Worm (Caenorhabditis elegans) whole organism, midembryonic: ENCODE measurements around the gene nish-1.
A peak's percentile ranks its signal among the peaks of the same experiment; 100 is the strongest.

Source experiments
- T22C8.4 ChIP-seq: fragments of 200-800 bp; sonication (Bioruptor generic); IDR thresholded peaks from 2 replicates; pipeline ENCODE4 v1.3.6; 2022; ENCODE audit warnings: missing genetic modification characterization, missing compliant biosample characterization
- cog-1 ChIP-seq: sonication (generic microtip); optimal IDR thresholded peaks from 2 replicates; lab custom pipeline; 2016; ENCODE audit warnings: missing genetic modification characterization, missing compliant biosample characterization
- flt-1 ChIP-seq: fragments of 200-800 bp; sonication (Bioruptor generic); IDR thresholded peaks from 2 replicates; pipeline ENCODE4 v1.3.6; 2022; ENCODE audit warnings: missing genetic modification characterization, missing compliant biosample characterization
- klf-2 ChIP-seq: fragments of 200-800 bp; sonication (Bioruptor generic); conservative IDR thresholded peaks from 2 replicates; pipeline ENCODE4 v1.3.6; 2022; ENCODE audit warnings: missing genetic modification reagents, missing genetic modification characterization, missing compliant biosample characterization
- med-1 ChIP-seq: sonication (generic microtip); optimal IDR thresholded peaks from 2 replicates; lab custom pipeline; 2017; ENCODE audit warnings: missing genetic modification characterization, mild to moderate bottlenecking, missing compliant biosample characterization, antibody characterized with exemption, missing genetic modification reagents; ENCODE audit not compliant: insufficient read depth
- ref-1 ChIP-seq: fragments of 200-800 bp; sonication (Bioruptor generic); conservative IDR thresholded peaks from 2 replicates; pipeline ENCODE4 v1.3.6; 2022; ENCODE audit warnings: missing genetic modification reagents, missing genetic modification characterization, missing compliant biosample characterization
- tab-1 ChIP-seq: fragments of 200-800 bp; sonication (Bioruptor generic); IDR thresholded peaks from 2 replicates; pipeline ENCODE4 v1.3.6; 2022; ENCODE audit warnings: missing genetic modification characterization, missing compliant biosample characterization
- ztf-23 ChIP-seq: fragments of 200-800 bp; sonication (Bioruptor generic); IDR thresholded peaks from 2 replicates; pipeline ENCODE4 v1.3.6; 2022; ENCODE audit warnings: missing genetic modification reagents, missing genetic modification characterization, missing compliant biosample characterization
- ztf-29 ChIP-seq: fragments of 200-800 bp; sonication (Bioruptor generic); IDR thresholded peaks from 2 replicates; pipeline ENCODE4 v1.3.6; 2022; ENCODE audit warnings: missing genetic modification reagents, missing genetic modification characterization, missing compliant biosample characterization

nish-1 gene

DNA sequence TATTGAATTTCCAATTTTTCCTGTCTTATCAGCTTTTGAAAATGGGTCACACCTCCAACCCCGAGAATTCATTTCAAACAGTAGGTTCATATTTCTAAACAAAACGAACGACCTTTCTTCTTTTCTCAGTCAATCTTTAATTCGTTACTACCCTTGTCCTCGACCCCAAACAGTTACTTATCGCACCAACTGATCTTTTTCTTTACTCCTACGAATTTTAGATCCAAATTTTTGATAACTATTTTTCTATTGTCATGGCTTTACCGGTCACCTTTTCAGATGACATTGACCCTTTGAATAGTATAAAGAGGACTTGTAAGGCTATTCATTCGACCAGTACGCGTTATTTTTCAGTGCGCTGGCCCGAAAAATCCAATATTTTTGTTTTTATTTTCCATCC lies 52.0 kb downstream of the nish-1 start:
- TF ChIP-seq med-1 (GFP tag; lab: Kevin White, UChicago) (no peak), ztf-29 (GFP tag; lab: Robert Waterston, UW) (no peak), cog-1 (tag; lab: Kevin White, UChicago) (no peak), ztf-23 (no peak), tab-1 (GFP tag; lab: Robert Waterston, UW) (no peak), flt-1 (GFP tag; lab: Robert Waterston, UW) (no peak), T22C8.4 (no peak), ref-1 (GFP tag; lab: Robert Waterston, UW) (no peak), klf-2 (GFP tag; lab: Robert Waterston, UW) (no peak)

DNA sequence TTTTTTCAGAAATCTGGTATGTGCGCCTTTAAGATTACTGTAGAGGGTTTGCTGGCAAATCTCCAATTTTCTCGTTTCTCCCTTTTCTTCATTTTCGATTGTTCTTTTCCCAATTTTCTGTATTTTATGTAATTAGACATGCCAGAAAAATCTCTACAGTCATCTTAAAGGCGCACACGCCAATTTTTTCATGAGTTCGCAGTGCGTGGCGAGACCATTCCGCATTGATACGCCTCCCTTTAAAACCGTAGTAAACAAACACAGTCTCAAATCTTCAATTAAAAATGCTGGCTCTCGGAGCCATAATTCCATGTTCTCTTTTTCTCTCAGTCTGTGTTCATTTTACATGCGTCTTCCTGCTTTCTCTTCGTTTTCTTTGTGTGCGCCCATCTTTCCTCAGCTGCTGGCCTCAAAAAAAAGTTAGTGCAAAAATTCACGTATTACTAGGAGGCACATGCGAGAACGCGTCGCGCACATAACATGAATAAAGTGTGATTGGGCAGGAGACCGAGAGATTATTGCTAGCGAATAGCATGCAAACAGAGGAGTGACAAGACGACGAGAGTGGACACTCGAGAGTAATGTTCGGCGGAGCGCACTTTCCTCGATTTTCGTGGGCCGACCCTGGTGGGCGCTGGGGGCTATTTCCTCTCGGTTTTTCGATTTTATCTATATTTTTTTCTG lies 54.9 kb downstream of the nish-1 start:
- TF ChIP-seq ztf-29 (GFP tag; lab: Robert Waterston, UW): no peak
- no peak for TF ChIP-seq ref-1 (GFP tag; lab: Robert Waterston, UW)
- peak; percentile 39 for TF ChIP-seq cog-1 (tag; lab: Kevin White, UChicago)
- peak; percentile 50; the same call in 1 of the 2 replicates for TF ChIP-seq flt-1 (GFP tag; lab: Robert Waterston, UW)

DNA sequence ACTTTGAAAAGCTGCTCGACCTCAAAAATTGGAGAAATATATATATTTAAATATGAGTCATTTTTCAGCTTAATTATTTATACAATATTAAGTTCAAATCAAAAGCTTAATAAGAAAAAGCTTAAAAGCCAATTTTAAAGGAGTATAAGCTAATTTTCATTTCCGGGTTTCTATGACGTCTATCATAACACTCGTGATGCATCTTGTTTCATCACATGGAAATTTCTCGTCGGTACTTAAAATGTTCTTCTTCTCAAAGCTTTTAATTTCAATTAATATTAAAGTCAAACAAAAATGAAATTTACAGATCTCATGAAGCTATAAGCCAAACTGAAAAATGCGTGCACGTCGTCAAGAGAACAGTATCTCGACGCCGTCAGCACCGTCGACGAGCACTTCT lies 55.6 kb downstream of the nish-1 start, which contains the start of gene rbr-2:
Gene rbr-2, plus strand, starts transcription at position 301 of the 400 bp plus-strand sequence.
- no peak for TF ChIP-seq flt-1 (GFP tag; lab: Robert Waterston, UW)
- no peak for TF ChIP-seq ref-1 (GFP tag; lab: Robert Waterston, UW)
- TF ChIP-seq tab-1 (GFP tag; lab: Robert Waterston, UW): no peak
- no peak for TF ChIP-seq klf-2 (GFP tag; lab: Robert Waterston, UW)
- TF ChIP-seq med-1 (GFP tag; lab: Kevin White, UChicago): no peak
- TF ChIP-seq ztf-23: no peak
- no peak for TF ChIP-seq cog-1 (tag; lab: Kevin White, UChicago)
- no peak for TF ChIP-seq ztf-29 (GFP tag; lab: Robert Waterston, UW)
- no peak for TF ChIP-seq T22C8.4
